Fruit fly (Drosophila melanogaster): ENCODE data around the gene CG42831.

Gene CG42831

dm6 chr3L:10827348-10827747 is 12.7 kb downstream of the CG42831 start (continued):
- TF ChIP-seq CG14965 (GFP tag; optimal IDR thresholded peaks at IDR 0.05; ENCODE audit: borderline replicate concordance) (no peak), h (optimal IDR thresholded peaks at IDR 0.05) (no peak), Hsf (GFP tag; optimal IDR thresholded peaks at IDR 0.05) (no peak), row (GFP tag; IDR thresholded peaks at IDR 0.05) (peak; percentile 38), CG17802 (tag; optimal IDR thresholded peaks at IDR 0.05) (no peak), B-H1 (GFP tag; IDR thresholded peaks at IDR 0.05) (no peak), Sin3A (optimal IDR thresholded peaks at IDR 0.05) (no peak), Atf6 (GFP tag; IDR thresholded peaks at IDR 0.05) (peak; percentile 20; the same call in 1 of the 2 replicates), fru (optimal IDR thresholded peaks at IDR 0.05) (no peak), CG18011 (GFP tag; optimal IDR thresholded peaks at IDR 0.05) (no peak), trh (GFP tag; optimal IDR thresholded peaks at IDR 0.05) (no peak), ind (GFP tag; optimal IDR thresholded peaks at IDR 0.05) (peak; percentile 9), Xbp1 (GFP tag; optimal IDR thresholded peaks at IDR 0.05) (peak; percentile 21), gro (GFP tag; optimal IDR thresholded peaks at IDR 0.05) (no peak), CG2875 (GFP tag; optimal IDR thresholded peaks at IDR 0.05) (peak; percentile 7), CG11695 (GFP tag; IDR thresholded peaks at IDR 0.05) (0 out of 3 replicates have a peak, but pooled peaks have one; percentile 15), wek (GFP tag; optimal IDR thresholded peaks at IDR 0.05) (no peak), CG8290 (GFP tag; optimal IDR thresholded peaks at IDR 0.05) (no peak), CG8290 (tag; optimal IDR thresholded peaks at IDR 0.05) (no peak), CG17612 (GFP tag; IDR thresholded peaks at IDR 0.05) (no peak), CG9876 (GFP tag; optimal IDR thresholded peaks at IDR 0.05) (no peak), CG6854 (GFP tag; optimal IDR thresholded peaks at IDR 0.05) (peak; percentile 17), CG6689 (GFP tag; IDR thresholded peaks at IDR 0.05) (no peak), CG4424 (GFP tag; optimal IDR thresholded peaks at IDR 0.05) (no peak), prd (optimal IDR thresholded peaks at IDR 0.05) (no peak), prd (GFP tag; IDR thresholded peaks at IDR 0.05) (no peak), dimm (GFP tag; IDR thresholded peaks at IDR 0.05) (no peak), tll (GFP tag; optimal IDR thresholded peaks at IDR 0.05) (no peak), Trl (optimal IDR thresholded peaks at IDR 0.05) (no peak), Trl (GFP tag; optimal IDR thresholded peaks at IDR 0.05) (no peak), dmrt99B (tag; optimal IDR thresholded peaks at IDR 0.05) (peak; percentile 56), CG12236 (GFP tag; optimal IDR thresholded peaks at IDR 0.05) (no peak), CG18476 (GFP tag; optimal IDR thresholded peaks at IDR 0.05) (no peak), pum (GFP tag; optimal IDR thresholded peaks at IDR 0.05) (no peak), CG1602 (GFP tag; optimal IDR thresholded peaks at IDR 0.05) (peak; percentile 2), CG13296 (GFP tag; optimal IDR thresholded peaks at IDR 0.05) (peak; percentile 49), crol (GFP tag; IDR thresholded peaks at IDR 0.05) (no peak), sqz (GFP tag; optimal IDR thresholded peaks at IDR 0.05) (no peak), CG7357 (GFP tag; IDR thresholded peaks at IDR 0.05) (no peak), toy (GFP tag; IDR thresholded peaks at IDR 0.05) (no peak), hth (optimal IDR thresholded peaks at IDR 0.05) (no peak)

dm6 chr3L:10829160-10829559 is 14.5 kb downstream of the CG42831 start:
- TF ChIP-seq pita (GFP tag; optimal IDR thresholded peaks at IDR 0.05) = no peak
- no peak for TF ChIP-seq CG13123 (GFP tag; optimal IDR thresholded peaks at IDR 0.05)
- TF ChIP-seq wek (GFP tag; optimal IDR thresholded peaks at IDR 0.05) = no peak
- TF ChIP-seq disco-r (GFP tag; optimal IDR thresholded peaks at IDR 0.05) = no peak
- peak; percentile 35 for TF ChIP-seq Med (GFP tag)
- TF ChIP-seq ab (GFP tag; optimal IDR thresholded peaks at IDR 0.05) = no peak
- no peak for TF ChIP-seq NfI (GFP tag; optimal IDR thresholded peaks at IDR 0.05)
- TF ChIP-seq ase (GFP tag; IDR thresholded peaks at IDR 0.05) = no peak
- TF ChIP-seq Hr51 (GFP tag; optimal IDR thresholded peaks at IDR 0.05) = no peak
- TF ChIP-seq amos (GFP tag; IDR thresholded peaks at IDR 0.05; ENCODE audit: partially characterized antibody) = no peak
- peak; percentile 57 for TF ChIP-seq CG7372 (GFP tag; IDR thresholded peaks at IDR 0.05)
- TF ChIP-seq row (GFP tag; IDR thresholded peaks at IDR 0.05) = peak; percentile 26; the same call in 1 of the 3 replicates
- TF ChIP-seq CG11504 (tag; optimal IDR thresholded peaks at IDR 0.05) = peak; percentile 15
- peak; percentile 55 for TF ChIP-seq Ets65A (GFP tag)
- TF ChIP-seq wor (GFP tag; IDR thresholded peaks at IDR 0.05) = no peak

All from whole organism, embryonic.